Fruit fly (Drosophila melanogaster): ENCODE data around the gene CG32655.

Gene CG32655

DNA sequence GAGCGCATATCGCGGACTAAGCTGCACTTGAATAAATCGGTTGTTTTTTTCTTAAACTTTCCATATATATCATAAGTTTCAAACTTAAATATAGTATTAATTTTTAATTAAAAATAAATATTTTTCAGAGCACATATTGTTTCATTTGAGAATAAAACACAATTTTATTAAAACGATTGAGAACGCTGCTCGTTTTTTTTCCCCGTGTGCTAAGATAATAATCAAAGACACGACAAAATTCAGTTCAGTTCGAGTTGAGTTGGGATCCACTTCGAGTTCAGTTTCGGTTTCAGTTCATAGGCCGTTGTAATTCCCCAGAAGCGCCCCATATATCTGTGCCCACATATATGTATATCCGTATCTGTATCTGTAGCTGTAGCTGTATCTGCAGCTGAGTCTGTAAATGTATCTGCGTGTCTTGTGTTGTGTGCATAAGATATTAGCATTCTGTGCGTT is 12.8 kb downstream of the CG32655 start (continued):
- TF ChIP-seq Gug (GFP tag; IDR thresholded peaks at IDR 0.05) (0 out of 4 replicates have a peak, but pooled peaks have one; percentile 24), inv (GFP tag; IDR thresholded peaks at IDR 0.05; ENCODE audit: partially characterized antibody) (no peak), CG8765 (GFP tag; IDR thresholded peaks at IDR 0.05) (0 out of 2 replicates have a peak, but pooled peaks have one; percentile 20), wek (GFP tag; optimal IDR thresholded peaks at IDR 0.05) (no peak), Nf-YC (tag; optimal IDR thresholded peaks at IDR 0.05) (peak; percentile 23), CG7271 (tag; optimal IDR thresholded peaks at IDR 0.05) (peak; percentile 35), Asciz (GFP tag; optimal IDR thresholded peaks at IDR 0.05) (peak; percentile 64), Hr78 (GFP tag; optimal IDR thresholded peaks at IDR 0.05) (peak in 1 of 2 experiments; percentile 70), zen (tag; optimal IDR thresholded peaks at IDR 0.05) (peak; percentile 42), CG2129 (GFP tag; IDR thresholded peaks at IDR 0.05; ENCODE audit: partially characterized antibody) (no peak), CG9797 (GFP tag; optimal IDR thresholded peaks at IDR 0.05) (no peak), CG15696 (tag; optimal IDR thresholded peaks at IDR 0.05) (peak; percentile 62), luna (GFP tag; optimal IDR thresholded peaks at IDR 0.05) (no peak), CG2199 (GFP tag; IDR thresholded peaks at IDR 0.05) (peak; percentile 90), dysf (GFP tag; IDR thresholded peaks at IDR 0.05) (peak; percentile 64), HLH4C (GFP tag; IDR thresholded peaks at IDR 0.05; ENCODE audit: partially characterized antibody) (no peak), CG7357 (GFP tag; IDR thresholded peaks at IDR 0.05) (peak; percentile 61; the same call in 2 of the 3 replicates), Optix (GFP tag; IDR thresholded peaks at IDR 0.05) (0 out of 3 replicates have a peak, but pooled peaks have one; percentile 11), slbo (GFP tag; IDR thresholded peaks at IDR 0.05) (peak; percentile 49), Hsf (GFP tag; optimal IDR thresholded peaks at IDR 0.05) (peak; percentile 24), CG3163 (GFP tag; optimal IDR thresholded peaks at IDR 0.05) (no peak), rib (GFP tag; IDR thresholded peaks at IDR 0.05) (no peak), CG10147 (GFP tag; optimal IDR thresholded peaks at IDR 0.05) (peak; percentile 41), CG13123 (GFP tag; optimal IDR thresholded peaks at IDR 0.05) (no peak), Mes4 (GFP tag; optimal IDR thresholded peaks at IDR 0.05) (no peak), sima (GFP tag; optimal IDR thresholded peaks at IDR 0.05) (no peak), CG32767 (GFP tag; IDR thresholded peaks at IDR 0.05) (peak; percentile 62; the same call in 1 of the 2 replicates), CG32772 (GFP tag; IDR thresholded peaks at IDR 0.05) (peak; percentile 76), CG6175 (GFP tag; IDR thresholded peaks at IDR 0.05) (no peak), CG4854 (GFP tag; optimal IDR thresholded peaks at IDR 0.05) (no peak), Side (GFP tag; optimal IDR thresholded peaks at IDR 0.05) (no peak), corto (GFP tag; optimal IDR thresholded peaks at IDR 0.05) (no peak), CG31441 (GFP tag; IDR thresholded peaks at IDR 0.05) (peak; percentile 89), en (GFP tag; optimal IDR thresholded peaks at IDR 0.05) (no peak), Atf3 (GFP tag; optimal IDR thresholded peaks at IDR 0.05) (no peak), Poxn (GFP tag; IDR thresholded peaks at IDR 0.05) (no peak), gfzf (GFP tag; optimal IDR thresholded peaks at IDR 0.05) (no peak), Sin3A (optimal IDR thresholded peaks at IDR 0.05) (no peak), maf-S (GFP tag; optimal IDR thresholded peaks at IDR 0.05) (no peak), Eip74EF (GFP tag; optimal IDR thresholded peaks at IDR 0.05) (peak in 1 of 2 experiments; percentile 65), HmgZ (tag; optimal IDR thresholded peaks at IDR 0.05) (no peak), cg (GFP tag; optimal IDR thresholded peaks at IDR 0.05) (peak; percentile 68), Trl (optimal IDR thresholded peaks at IDR 0.05) (no peak), Trl (GFP tag; optimal IDR thresholded peaks at IDR 0.05) (no peak), Ets97D (GFP tag; optimal IDR thresholded peaks at IDR 0.05) (no peak), sens-2 (GFP tag; IDR thresholded peaks at IDR 0.05) (0 out of 2 replicates have a peak, but pooled peaks have one; percentile 36), Max (GFP tag; optimal IDR thresholded peaks at IDR 0.05) (peak; percentile 18), CG10321 (GFP tag; IDR thresholded peaks at IDR 0.05) (no peak), NC2β (GFP tag; optimal IDR thresholded peaks at IDR 0.05) (no peak), gt (GFP tag; IDR thresholded peaks at IDR 0.05) (no peak), cas (GFP tag; IDR thresholded peaks at IDR 0.05) (no peak), CG17328 (GFP tag; IDR thresholded peaks at IDR 0.05) (peak; percentile 83)

Data from whole organism, embryonic.